Worm (Caenorhabditis elegans) whole organism, L4 larva: ENCODE results near the gene C52B9.4.
A peak's percentile ranks its signal among the peaks of the same experiment; 100 is the strongest.

ENCODE experiments used
- fkh-10 ChIP-seq: fragments of 150-350 bp; optimal IDR thresholded peaks from 2 replicates; lab custom pipeline; 2014; ENCODE audit warnings: missing biosample characterization, missing genetic modification reagents, missing genetic modification characterization
- nhr-11 ChIP-seq: fragments of 150-350 bp; optimal IDR thresholded peaks from 2 replicates; lab custom pipeline; 2014; ENCODE audit warnings: missing biosample characterization, missing genetic modification characterization
- nhr-25 ChIP-seq: sonication (generic microtip); optimal IDR thresholded peaks from 2 replicates; lab custom pipeline; 2017; ENCODE audit warnings: missing genetic modification characterization, mild to moderate bottlenecking, missing compliant biosample characterization, antibody characterized with exemption, moderate library complexity, borderline replicate concordance; ENCODE audit not compliant: insufficient read depth
- pqm-1 ChIP-seq: sonication (generic microtip); optimal IDR thresholded peaks from 2 replicates; lab custom pipeline; 2017; ENCODE audit warnings: missing biosample characterization, missing genetic modification characterization
- ztf-11 ChIP-seq: fragments of 150-350 bp; optimal IDR thresholded peaks from 2 replicates; lab custom pipeline; 2014; ENCODE audit warnings: missing biosample characterization, missing genetic modification characterization
- ztf-7 ChIP-seq: fragments of 150-350 bp; optimal IDR thresholded peaks from 2 replicates; lab custom pipeline; 2014; ENCODE audit warnings: missing biosample characterization, missing genetic modification characterization

- peak; percentile 0 for TF ChIP-seq fkh-10 (GFP tag; lab: Kevin White, UChicago)
- no peak for TF ChIP-seq nhr-11
- TF ChIP-seq ztf-11 (tag; lab: Kevin White, UChicago) = no peak
- no peak for TF ChIP-seq pqm-1 (tag; lab: Kevin White, UChicago)
- no peak for TF ChIP-seq nhr-25
- no peak for TF ChIP-seq ztf-7
These were observed 4.9 kb downstream of the C52B9.4 start, which contains the start of gene coel-1 for ce11 chrX:4265283-4265907.
